Fruit fly (Drosophila melanogaster): ENCODE results near the gene CG15531.

CG15531 gene

dm6 chr3R:30200091-30200698, 4.2 kb upstream of the CG15531 start (continued):
- TF ChIP-seq zen2 (GFP tag; IDR thresholded peaks at IDR 0.05; ENCODE audit: partially characterized antibody): no peak
- no peak for TF ChIP-seq ftz-f1 (GFP tag; optimal IDR thresholded peaks at IDR 0.05)
- TF ChIP-seq crol (GFP tag; IDR thresholded peaks at IDR 0.05): peak; percentile 79
- TF ChIP-seq Taf1 (GFP tag; IDR thresholded peaks at IDR 0.05): 0 out of 2 replicates have a peak, but pooled peaks have one; percentile 41
- no peak for TF ChIP-seq CG1024 (GFP tag; IDR thresholded peaks at IDR 0.05)
- TF ChIP-seq vvl (GFP tag; IDR thresholded peaks at IDR 0.05): peak; percentile 21; the same call in 1 of the 2 replicates
- no peak for TF ChIP-seq ewg (GFP tag; optimal IDR thresholded peaks at IDR 0.05)
- TF ChIP-seq CG7745 (tag; optimal IDR thresholded peaks at IDR 0.05): no peak
- TF ChIP-seq yki (optimal IDR thresholded peaks at IDR 0.05): no peak
- no peak for TF ChIP-seq Spps (tag; optimal IDR thresholded peaks at IDR 0.05)
- no peak for TF ChIP-seq Oaz (GFP tag; IDR thresholded peaks at IDR 0.05)
- no peak for TF ChIP-seq CG17829 (tag; optimal IDR thresholded peaks at IDR 0.05)
- TF ChIP-seq Doc2 (GFP tag; IDR thresholded peaks at IDR 0.05): no peak
- TF ChIP-seq maf-S (GFP tag; optimal IDR thresholded peaks at IDR 0.05): no peak
- no peak for TF ChIP-seq CG6254 (GFP tag; optimal IDR thresholded peaks at IDR 0.05)
- no peak for TF ChIP-seq fd102C (GFP tag; optimal IDR thresholded peaks at IDR 0.05)
- TF ChIP-seq sim (GFP tag; IDR thresholded peaks at IDR 0.05): no peak
- 0 out of 2 replicates have a peak, but pooled peaks have one; percentile 61 for TF ChIP-seq CG16779 (GFP tag; IDR thresholded peaks at IDR 0.05)
- no peak for TF ChIP-seq pzg (GFP tag; optimal IDR thresholded peaks at IDR 0.05)
- TF ChIP-seq nerfin-1 (tag; optimal IDR thresholded peaks at IDR 0.05): no peak
- no peak for TF ChIP-seq dati (GFP tag; IDR thresholded peaks at IDR 0.05)
- TF ChIP-seq CG2129 (GFP tag; IDR thresholded peaks at IDR 0.05; ENCODE audit: partially characterized antibody): no peak
- TF ChIP-seq CG4730 (GFP tag; IDR thresholded peaks at IDR 0.05): no peak
- TF ChIP-seq corto (GFP tag; optimal IDR thresholded peaks at IDR 0.05): no peak
- TF ChIP-seq CHES-1-like (GFP tag; optimal IDR thresholded peaks at IDR 0.05): peak; percentile 15
- TF ChIP-seq CG8290 (GFP tag; optimal IDR thresholded peaks at IDR 0.05): no peak
- TF ChIP-seq CG8290 (tag; optimal IDR thresholded peaks at IDR 0.05): peak in 1 of 2 experiments; percentile 75
- peak; percentile 0 for TF ChIP-seq D19A (tag; optimal IDR thresholded peaks at IDR 0.05)
- TF ChIP-seq mld (GFP tag; IDR thresholded peaks at IDR 0.05; ENCODE audit: partially characterized antibody): no peak
- no peak for TF ChIP-seq fu2 (GFP tag; optimal IDR thresholded peaks at IDR 0.05)
- no peak for TF ChIP-seq Awh (GFP tag; IDR thresholded peaks at IDR 0.05)
- 0 out of 2 replicates have a peak, but pooled peaks have one; percentile 25 for TF ChIP-seq Ada2b (GFP tag; IDR thresholded peaks at IDR 0.05)
- no peak for TF ChIP-seq CG10979 (tag; optimal IDR thresholded peaks at IDR 0.05)
- peak; percentile 72 for TF ChIP-seq row (GFP tag; IDR thresholded peaks at IDR 0.05)
- no peak for TF ChIP-seq CG34224 (GFP tag; IDR thresholded peaks at IDR 0.05; ENCODE audit: partially characterized antibody)
- no peak for TF ChIP-seq Sin3A (optimal IDR thresholded peaks at IDR 0.05)
- peak; percentile 21 for TF ChIP-seq sd (tag; optimal IDR thresholded peaks at IDR 0.05)
- peak; percentile 29 to 80 for TF ChIP-seq Pdp1 (GFP tag; optimal IDR thresholded peaks at IDR 0.05)
- TF ChIP-seq CG8359 (GFP tag; optimal IDR thresholded peaks at IDR 0.05; ENCODE audit: borderline replicate concordance): no peak
- TF ChIP-seq inv (GFP tag; IDR thresholded peaks at IDR 0.05; ENCODE audit: partially characterized antibody): no peak
- TF ChIP-seq Nf-YC (tag; optimal IDR thresholded peaks at IDR 0.05): no peak
- peak; percentile 34 for TF ChIP-seq gem (tag; optimal IDR thresholded peaks at IDR 0.05)
- no peak for TF ChIP-seq CG4820 (GFP tag; optimal IDR thresholded peaks at IDR 0.05)
- no peak for TF ChIP-seq run (tag; optimal IDR thresholded peaks at IDR 0.05)
- peak; percentile 27 for TF ChIP-seq Dip3 (GFP tag; optimal IDR thresholded peaks at IDR 0.05)
- TF ChIP-seq Sry-δ (GFP tag; optimal IDR thresholded peaks at IDR 0.05): no peak
- no peak for TF ChIP-seq Doc3 (GFP tag; IDR thresholded peaks at IDR 0.05; ENCODE audit: partially characterized antibody)
- no peak for TF ChIP-seq Bdp1 (GFP tag; optimal IDR thresholded peaks at IDR 0.05)
- TF ChIP-seq Myb (GFP tag; optimal IDR thresholded peaks at IDR 0.05): peak; percentile 28
- no peak for TF ChIP-seq fd3F (GFP tag; optimal IDR thresholded peaks at IDR 0.05)
- peak; percentile 17 for TF ChIP-seq pnt (GFP tag; optimal IDR thresholded peaks at IDR 0.05)

Measured in whole organism, embryonic.